Fruit fly (Drosophila melanogaster) whole organism, prepupa: Measurements from ENCODE around the gene CG13014.
A peak's percentile ranks its signal among the peaks of the same experiment; 100 is the strongest.

ENCODE experiments used
- Blimp-1 ChIP-seq: fragments of 200-800 bp; sonication (Bioruptor generic); optimal IDR thresholded peaks from 3 replicates; lab custom pipeline; 2017; ENCODE audit warnings: missing biosample characterization, missing genetic modification characterization, mild to moderate bottlenecking, moderate library complexity, missing genetic modification reagents
- CG10669 ChIP-seq: fragments of 200-800 bp; sonication (Bioruptor generic); optimal IDR thresholded peaks from 3 replicates; lab custom pipeline; 2018; ENCODE audit warnings: missing biosample characterization, mild to moderate bottlenecking, missing genetic modification characterization, moderate library complexity
- CG11902 ChIP-seq: fragments of 200-800 bp; sonication (Bioruptor generic); optimal IDR thresholded peaks from 3 replicates; lab custom pipeline; 2016; ENCODE audit warnings: missing biosample characterization, missing genetic modification characterization
- CG15336 ChIP-seq: fragments of 200-800 bp; sonication (Bioruptor generic); IDR thresholded peaks from 2 replicates; pipeline ENCODE4 v1.3.6; 2022; ENCODE audit warnings: missing biosample characterization, missing genetic modification characterization
- CG1621 ChIP-seq: fragments of 200-800 bp; sonication (Bioruptor generic); optimal IDR thresholded peaks from 3 replicates; lab custom pipeline; 2018; ENCODE audit warnings: missing biosample characterization, mild to moderate bottlenecking, missing genetic modification characterization
- CG3032 ChIP-seq: fragments of 200-800 bp; optimal IDR thresholded peaks from 2 replicates; lab custom pipeline; 2019; ENCODE audit warnings: missing biosample characterization, mild to moderate bottlenecking, missing genetic modification characterization, moderate library complexity
- CG31627 ChIP-seq: fragments of 200-800 bp; sonication (Bioruptor generic); optimal IDR thresholded peaks from 3 replicates; lab custom pipeline; 2016; ENCODE audit warnings: missing biosample characterization, missing genetic modification characterization
- CG34406 ChIP-seq: fragments of 200-800 bp; sonication (Bioruptor generic); optimal IDR thresholded peaks from 3 replicates; lab custom pipeline; 2016; ENCODE audit warnings: missing biosample characterization, missing genetic modification characterization
- CG3919 ChIP-seq: fragments of 200-800 bp; sonication (Bioruptor generic); optimal IDR thresholded peaks from 3 replicates; lab custom pipeline; 2016; ENCODE audit warnings: missing biosample characterization, missing genetic modification characterization
- CG4318 ChIP-seq: fragments of 200-800 bp; sonication (Bioruptor generic); optimal IDR thresholded peaks from 3 replicates; lab custom pipeline; 2017; ENCODE audit warnings: missing biosample characterization, mild to moderate bottlenecking, missing genetic modification characterization
- CG6163 ChIP-seq: fragments of 200-800 bp; sonication (Bioruptor generic); IDR thresholded peaks from 3 replicates; pipeline ENCODE4 v1.3.6; 2022; ENCODE audit warnings: missing biosample characterization, missing genetic modification characterization
- CG6276 ChIP-seq: fragments of 200-800 bp; sonication (Bioruptor generic); optimal IDR thresholded peaks from 2 replicates; lab custom pipeline; 2017; ENCODE audit warnings: missing biosample characterization, mild to moderate bottlenecking, missing genetic modification characterization
- CG6792 ChIP-seq: fragments of 200-800 bp; sonication (Bioruptor generic); optimal IDR thresholded peaks from 3 replicates; lab custom pipeline; 2016; ENCODE audit warnings: missing biosample characterization, missing genetic modification characterization
- CG6854 ChIP-seq: fragments of 200-800 bp; sonication (Bioruptor generic); optimal IDR thresholded peaks from 2 replicates; lab custom pipeline; 2017; ENCODE audit warnings: missing biosample characterization, mild to moderate bottlenecking, missing genetic modification characterization
- CG7368 ChIP-seq: fragments of 200-800 bp; sonication (Bioruptor generic); optimal IDR thresholded peaks from 3 replicates; lab custom pipeline; 2016; ENCODE audit warnings: missing biosample characterization, missing genetic modification characterization
- CG8119 ChIP-seq: fragments of 200-800 bp; sonication (Bioruptor generic); IDR thresholded peaks from 3 replicates; pipeline ENCODE4 v1.3.6; 2022; ENCODE audit warnings: missing biosample characterization, missing genetic modification characterization
- CG8319 ChIP-seq: fragments of 200-800 bp; sonication (Bioruptor generic); optimal IDR thresholded peaks from 3 replicates; lab custom pipeline; 2016; ENCODE audit warnings: missing biosample characterization, missing genetic modification characterization
- CG8632 ChIP-seq: fragments of 200-800 bp; sonication (Bioruptor generic); optimal IDR thresholded peaks from 3 replicates; lab custom pipeline; 2016; ENCODE audit warnings: missing biosample characterization, missing genetic modification characterization
- Eip75B ChIP-seq: fragments of 200-800 bp; sonication (Bioruptor generic); optimal IDR thresholded peaks from 3 replicates; lab custom pipeline; 2016; ENCODE audit warnings: missing biosample characterization, missing genetic modification characterization
- Eip78C ChIP-seq: fragments of 200-800 bp; sonication (Bioruptor generic); peaks from one replicate; lab custom pipeline; 2016; ENCODE audit warnings: missing biosample characterization, missing genetic modification characterization
- Eip93F ChIP-seq: fragments of 200-800 bp; sonication (Bioruptor generic); optimal IDR thresholded peaks from 2 replicates; lab custom pipeline; 2016; ENCODE audit warnings: missing biosample characterization, mild to moderate bottlenecking, missing genetic modification characterization
- Ets21C ChIP-seq: fragments of 200-800 bp; sonication (Bioruptor generic); optimal IDR thresholded peaks from 3 replicates; lab custom pipeline; 2016; ENCODE audit warnings: missing biosample characterization, missing genetic modification characterization
- Ets96B ChIP-seq: fragments of 200-800 bp; optimal IDR thresholded peaks from 2 replicates; lab custom pipeline; 2019; ENCODE audit warnings: missing biosample characterization, mild to moderate bottlenecking, missing genetic modification characterization, moderate library complexity
- Gug ChIP-seq: fragments of 200-800 bp; sonication (Bioruptor generic); IDR thresholded peaks from 2 replicates; pipeline ENCODE4 v1.3.6; 2022; ENCODE audit warnings: missing biosample characterization, missing genetic modification characterization
- Hr39 ChIP-seq: fragments of 200-800 bp; sonication (Bioruptor generic); optimal IDR thresholded peaks from 2 replicates; lab custom pipeline; 2016; ENCODE audit warnings: missing biosample characterization, missing genetic modification characterization
- Hr4 ChIP-seq: fragments of 200-800 bp; sonication (Bioruptor generic); optimal IDR thresholded peaks from 3 replicates; lab custom pipeline; 2016; ENCODE audit warnings: missing biosample characterization, missing genetic modification characterization
- OdsH ChIP-seq: fragments of 200-800 bp; sonication (Bioruptor generic); optimal IDR thresholded peaks from 3 replicates; lab custom pipeline; 2016; ENCODE audit warnings: missing biosample characterization, missing genetic modification characterization
- Sox102F ChIP-seq: fragments of 200-800 bp; sonication (Bioruptor generic); optimal IDR thresholded peaks from 2 replicates; lab custom pipeline; 2016; ENCODE audit warnings: missing biosample characterization, mild to moderate bottlenecking, missing genetic modification characterization
- Sox14 ChIP-seq: fragments of 200-800 bp; sonication (Bioruptor generic); optimal IDR thresholded peaks from 3 replicates; lab custom pipeline; 2016; ENCODE audit warnings: missing biosample characterization, missing genetic modification characterization
- Sox15 ChIP-seq: fragments of 200-800 bp; sonication (Bioruptor generic); optimal IDR thresholded peaks from 3 replicates; lab custom pipeline; 2016; ENCODE audit warnings: missing biosample characterization, missing genetic modification characterization
- achi ChIP-seq: fragments of 200-800 bp; sonication (Bioruptor generic); optimal IDR thresholded peaks from 3 replicates; lab custom pipeline; 2016; ENCODE audit warnings: missing biosample characterization, missing genetic modification characterization
- acj6 ChIP-seq: fragments of 200-800 bp; sonication (Bioruptor generic); optimal IDR thresholded peaks from 3 replicates; lab custom pipeline; 2016; ENCODE audit warnings: missing biosample characterization, missing genetic modification characterization
- cyc ChIP-seq: fragments of 200-800 bp; sonication (Bioruptor generic); optimal IDR thresholded peaks from 3 replicates; lab custom pipeline; 2016; ENCODE audit warnings: missing biosample characterization, missing genetic modification characterization
- dac ChIP-seq: fragments of 200-800 bp; sonication (Bioruptor generic); optimal IDR thresholded peaks from 2 replicates; lab custom pipeline; 2017; ENCODE audit warnings: missing biosample characterization, mild to moderate bottlenecking, missing genetic modification characterization
- dsx ChIP-seq: fragments of 200-800 bp; optimal IDR thresholded peaks from 3 replicates; lab custom pipeline; 2019; ENCODE audit warnings: missing biosample characterization, mild to moderate bottlenecking, missing genetic modification characterization, moderate library complexity; ENCODE audit not compliant: poor library complexity, severe bottlenecking
- eg ChIP-seq: fragments of 200-800 bp; sonication (Bioruptor generic); IDR thresholded peaks from 3 replicates; pipeline ENCODE4 v1.3.6; 2022; ENCODE audit warnings: missing biosample characterization, missing genetic modification characterization
- esn ChIP-seq: fragments of 200-800 bp; sonication (Bioruptor generic); optimal IDR thresholded peaks from 2 replicates; lab custom pipeline; 2016; ENCODE audit warnings: missing biosample characterization, mild to moderate bottlenecking, missing genetic modification characterization, moderate library complexity
- fkh ChIP-seq: fragments of 200-800 bp; sonication (Bioruptor generic); optimal IDR thresholded peaks from 3 replicates; lab custom pipeline; 2017; ENCODE audit warnings: missing biosample characterization, mild to moderate bottlenecking, missing genetic modification characterization, moderate library complexity
- lz ChIP-seq: fragments of 200-800 bp; sonication (Bioruptor generic); optimal IDR thresholded peaks from 3 replicates; lab custom pipeline; 2016; ENCODE audit warnings: missing biosample characterization, missing genetic modification characterization
- salr ChIP-seq, 2 experiments: fragments of 200-800 bp; sonication (Bioruptor generic); optimal IDR thresholded peaks; 3 replicates each; lab custom pipeline; 2016 to 2018; ENCODE audit warnings: missing biosample characterization in 2 of 2, missing genetic modification characterization in 2 of 2, mild to moderate bottlenecking in 1 of 2
- spab ChIP-seq: fragments of 200-800 bp; sonication (Bioruptor generic); optimal IDR thresholded peaks from 2 replicates; lab custom pipeline; 2017; ENCODE audit warnings: missing biosample characterization, mild to moderate bottlenecking, missing genetic modification characterization, missing genetic modification reagents
- ss ChIP-seq, 2 experiments: fragments of 200-800 bp; sonication (Bioruptor generic); optimal IDR thresholded peaks; 2 replicates in 1 of 2; 3 replicates in 1 of 2; lab custom pipeline; 2017 to 2018; ENCODE audit warnings: mild to moderate bottlenecking in 2 of 2, missing biosample characterization in 2 of 2, missing genetic modification characterization in 2 of 2, moderate library complexity in 1 of 2
- svp ChIP-seq: fragments of 200-800 bp; sonication (Bioruptor generic); peaks from one replicate; lab custom pipeline; 2016; ENCODE audit warnings: missing biosample characterization, missing genetic modification characterization
- topi ChIP-seq: fragments of 200-800 bp; sonication (Bioruptor generic); optimal IDR thresholded peaks from 3 replicates; lab custom pipeline; 2016; ENCODE audit warnings: missing biosample characterization, missing genetic modification characterization
- vri ChIP-seq: fragments of 200-800 bp; sonication (Bioruptor generic); optimal IDR thresholded peaks from 3 replicates; lab custom pipeline; 2016; ENCODE audit warnings: missing biosample characterization, mild to moderate bottlenecking, missing genetic modification characterization

Gene CG13014

dm6 chrX:16573659-16574058 lies 14.0 kb upstream of the CG13014 start (continued):
- no peak for TF ChIP-seq Sox15 (GFP tag; lab: Kevin White, UChicago)
- TF ChIP-seq spab (GFP tag; lab: Kevin White, UChicago) = no peak
- TF ChIP-seq CG10669 (GFP tag; lab: Kevin White, UChicago) = peak; percentile 30
- peak; percentile 4 for TF ChIP-seq CG3919 (GFP tag; lab: Kevin White, UChicago)
- TF ChIP-seq OdsH (GFP tag; lab: Kevin White, UChicago) = no peak
- TF ChIP-seq Blimp-1 = no peak
- peak; percentile 75 for TF ChIP-seq Eip78C (GFP tag; lab: Kevin White, UChicago)

DNA sequence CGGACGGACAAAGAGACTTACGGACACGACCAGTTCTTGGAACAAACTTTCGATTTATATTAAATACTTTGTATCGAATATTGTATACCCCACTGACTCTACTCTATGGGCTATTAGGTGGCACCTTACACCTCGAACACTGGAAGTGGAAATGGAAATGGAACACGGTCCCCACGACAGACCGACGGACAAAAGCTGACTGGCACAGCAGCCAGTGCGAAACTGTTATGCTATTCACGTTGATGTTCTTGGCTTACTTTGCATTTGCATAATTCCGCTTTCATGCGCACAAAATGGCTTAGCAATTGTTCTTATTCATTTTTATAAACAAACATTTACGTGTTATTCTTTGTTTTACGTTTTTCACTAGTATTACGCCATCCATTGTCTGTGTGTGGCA lies 13.6 kb upstream of the CG13014 start:
- TF ChIP-seq fkh (GFP tag; lab: Kevin White, UChicago) = no peak
- no peak for TF ChIP-seq CG8119 (GFP tag; lab: Robert Waterston, UW)
- no peak for TF ChIP-seq Ets96B
- no peak for TF ChIP-seq CG7368 (GFP tag; lab: Kevin White, UChicago)
- no peak for TF ChIP-seq CG6792 (GFP tag; lab: Kevin White, UChicago)
- no peak for TF ChIP-seq CG4318 (GFP tag; lab: Kevin White, UChicago)
- no peak for TF ChIP-seq CG31627 (GFP tag; lab: Kevin White, UChicago)

DNA sequence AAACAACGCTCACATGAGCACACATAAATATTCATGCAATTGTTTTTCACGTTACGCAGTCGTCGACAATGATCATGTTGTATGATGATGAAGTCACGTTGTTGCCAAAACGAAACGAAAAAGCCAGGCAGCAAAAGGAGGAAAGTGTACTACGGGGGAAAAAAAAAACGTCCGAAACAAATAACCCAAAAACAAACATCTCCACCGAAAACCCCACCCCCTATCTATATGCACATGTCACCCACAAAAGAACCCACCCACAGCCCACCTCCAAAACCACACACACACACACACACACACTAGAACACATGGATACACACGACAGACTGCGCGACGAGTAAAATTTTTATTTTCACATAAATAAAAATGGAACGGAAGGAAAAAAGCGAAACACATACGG lies 12.6 kb upstream of the CG13014 start:
- TF ChIP-seq Sox102F (GFP tag; lab: Kevin White, UChicago) (no peak), Sox14 (no peak), ss (GFP tag; optimal IDR thresholded peaks at IDR 0.05; lab: Kevin White, UChicago) (peak in 1 of 2 experiments; percentile 14), Eip78C (GFP tag; lab: Kevin White, UChicago) (no peak)
- TF ChIP-seq, all 60 proteins: peak for 1

- TF ChIP-seq CG8119 (GFP tag; lab: Robert Waterston, UW) (no peak), Hr39 (no peak), eg (GFP tag; lab: Robert Waterston, UW) (no peak), Eip93F (GFP tag; lab: Kevin White, UChicago) (no peak), CG3032 (tag; lab: Kevin White, UChicago) (peak; percentile 31), dac (no peak), CG4318 (GFP tag; lab: Kevin White, UChicago) (peak; percentile 27), CG8632 (GFP tag; lab: Kevin White, UChicago) (peak; percentile 25), CG6163 (GFP tag; lab: Robert Waterston, UW) (no peak), CG34406 (GFP tag; lab: Kevin White, UChicago) (peak; percentile 19), CG6854 (no peak), Gug (GFP tag; lab: Robert Waterston, UW) (peak; percentile 11; the same call in 1 of the 2 replicates), Eip78C (GFP tag; lab: Kevin White, UChicago) (peak; percentile 51), CG3919 (GFP tag; lab: Kevin White, UChicago) (no peak), Ets21C (no peak), Sox102F (GFP tag; lab: Kevin White, UChicago) (no peak), achi (GFP tag; lab: Kevin White, UChicago) (peak; percentile 25), Hr4 (GFP tag; lab: Kevin White, UChicago) (peak; percentile 43), svp (GFP tag; lab: Kevin White, UChicago) (peak; percentile 33), CG6276 (GFP tag; lab: Kevin White, UChicago) (peak; percentile 21), acj6 (GFP tag; lab: Kevin White, UChicago) (peak; percentile 16), CG1621 (tag; lab: Kevin White, UChicago) (no peak), Eip75B (peak; percentile 29), CG31627 (GFP tag; lab: Kevin White, UChicago) (no peak), salr (GFP tag; optimal IDR thresholded peaks at IDR 0.05; lab: Kevin White, UChicago) (no peak), esn (peak; percentile 19), CG15336 (no peak), vri (GFP tag; lab: Kevin White, UChicago) (no peak), cyc (GFP tag; lab: Kevin White, UChicago) (peak; percentile 4), CG8319 (GFP tag; lab: Kevin White, UChicago) (no peak), spab (GFP tag; lab: Kevin White, UChicago) (no peak), dsx (GFP tag; lab: Kevin White, UChicago) (no peak), Sox15 (GFP tag; lab: Kevin White, UChicago) (no peak), CG11902 (GFP tag; lab: Kevin White, UChicago) (no peak), ss (GFP tag; optimal IDR thresholded peaks at IDR 0.05; lab: Kevin White, UChicago) (peak in 1 of 2 experiments; percentile 23), lz (GFP tag; lab: Kevin White, UChicago) (no peak), topi (GFP tag; lab: Kevin White, UChicago) (peak; percentile 18), OdsH (GFP tag; lab: Kevin White, UChicago) (peak; percentile 46)
Observed at dm6 chrX:16579978-16580377, 7.7 kb upstream of the CG13014 start.
